Fruit fly (Drosophila melanogaster): Measurements from ENCODE around the gene Rab9Db.
"Not testable (repeated sequence)": the region's sequence is repeated elsewhere in the genome, so short reads cannot be mapped to it uniquely, and the experiment has no call there.

DNA sequence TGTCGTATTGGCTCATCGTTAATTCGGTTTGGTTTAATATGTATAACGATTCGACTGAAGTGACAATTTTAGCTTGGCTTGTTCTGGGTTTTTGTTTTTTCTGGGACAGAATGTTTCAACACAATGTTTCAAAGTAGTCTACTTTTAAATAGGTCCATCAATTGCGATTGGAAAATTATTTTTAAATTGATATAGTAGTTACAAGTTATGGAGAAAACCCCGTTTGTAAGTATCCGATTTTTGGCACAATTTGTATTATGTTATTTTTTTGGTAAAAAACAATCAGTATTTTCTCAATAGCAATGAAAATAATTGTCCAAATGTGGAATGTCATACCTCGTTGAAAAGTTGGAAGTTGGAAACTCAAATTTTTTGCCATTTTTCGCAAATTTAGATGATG lies 38.7 kb upstream of the Rab9Db start, which contains the start of gene Rab9E:
- not testable (repeated sequence) for TF ChIP-seq CG12605 (GFP tag; IDR thresholded peaks at IDR 0.05); CG13204 (GFP tag; optimal IDR thresholded peaks at IDR 0.05); CG10348 (GFP tag; IDR thresholded peaks at IDR 0.05); EcR (GFP tag; optimal IDR thresholded peaks at IDR 0.05); CG8159 (tag; optimal IDR thresholded peaks at IDR 0.05); CG9948 (tag; optimal IDR thresholded peaks at IDR 0.05); CG17806 (tag; optimal IDR thresholded peaks at IDR 0.05); Snoo (tag; optimal IDR thresholded peaks at IDR 0.05); CG14655 (GFP tag; optimal IDR thresholded peaks at IDR 0.05); fd96Ca (GFP tag; IDR thresholded peaks at IDR 0.05); Ets98B (GFP tag; IDR thresholded peaks at IDR 0.05); Pif1A (GFP tag; optimal IDR thresholded peaks at IDR 0.05)
